Worm (Caenorhabditis elegans): Measurements from ENCODE around the gene tmed-4.

The tmed-4 gene

ce11 chrV:19987684-19988083, 38.8 kb upstream of the tmed-4 start, which contains the start of gene sri-67:
sri-67 (plus strand) TSS chrV:19987984.
- no peak for TF ChIP-seq cey-2 (tag; optimal IDR thresholded peaks at IDR 0.05; ENCODE audit: borderline replicate concordance, insufficient read depth)
- TF ChIP-seq tra-1 (GFP tag; IDR thresholded peaks at IDR 0.05) = no peak
- no peak for TF ChIP-seq duxl-1 (tag; optimal IDR thresholded peaks at IDR 0.05; ENCODE audit: poor library complexity)
- no peak for TF ChIP-seq dmd-6 (GFP tag; IDR thresholded peaks at IDR 0.05)
- TF ChIP-seq dmd-8 (GFP tag; IDR thresholded peaks at IDR 0.05) = no peak
- no peak for TF ChIP-seq F44E2.7 (GFP tag; IDR thresholded peaks at IDR 0.05)
- no peak for TF ChIP-seq pqm-1 (tag; optimal IDR thresholded peaks at IDR 0.05)

- TF ChIP-seq egl-43 (GFP tag; IDR thresholded peaks at IDR 0.05) = 0 out of 2 replicates have a peak, but pooled peaks have one; percentile 18
- peak; percentile 33 for TF ChIP-seq set-16 (GFP tag; IDR thresholded peaks at IDR 0.05)
- TF ChIP-seq nhr-6 (tag; optimal IDR thresholded peaks at IDR 0.05) = no peak
Observed at ce11 chrV:19986788-19987187, 37.9 kb upstream of the tmed-4 start.

- TF ChIP-seq aha-1 (tag) (peak; percentile 42), ceh-44 (GFP tag; IDR thresholded peaks at IDR 0.05) (no peak)
Observed at ce11 chrV:19986213-19986612, 37.3 kb upstream of the tmed-4 start, which contains the start of gene clec-260. clec-260 (minus strand) TSS chrV:19986313.

- no peak for TF ChIP-seq nhr-11 (tag; optimal IDR thresholded peaks at IDR 0.05)
- TF ChIP-seq nhr-10 (tag; optimal IDR thresholded peaks at IDR 0.05) = no peak
- peak; percentile 16 for TF ChIP-seq nhr-77 (tag; optimal IDR thresholded peaks at IDR 0.05)
- no peak for TF ChIP-seq lin-1 (GFP tag; IDR thresholded peaks at IDR 0.05)
- peak; percentile 56 for TF ChIP-seq dve-1 (tag; optimal IDR thresholded peaks at IDR 0.05; ENCODE audit: insufficient read depth)
- no peak for TF ChIP-seq lin-15B (tag; optimal IDR thresholded peaks at IDR 0.05)
- TF ChIP-seq sdz-12 (GFP tag; optimal IDR thresholded peaks at IDR 0.05) = no peak
- TF ChIP-seq pqm-1 (tag; optimal IDR thresholded peaks at IDR 0.05) = peak; percentile 87
- no peak for TF ChIP-seq Y105C5A.15 (GFP tag; IDR thresholded peaks at IDR 0.05)
- TF ChIP-seq aha-1 (tag) = peak; percentile 61
- TF ChIP-seq php-3 (GFP tag; IDR thresholded peaks at IDR 0.05) = peak; percentile 90; the same call in 1 of the 2 replicates
- TF ChIP-seq hlh-11 (tag; optimal IDR thresholded peaks at IDR 0.05) = peak; percentile 38
- no peak for TF ChIP-seq tra-1 (GFP tag; IDR thresholded peaks at IDR 0.05)
- TF ChIP-seq nhr-111 (GFP tag; optimal IDR thresholded peaks at IDR 0.05) = no peak
- TF ChIP-seq daf-16 (GFP tag; optimal IDR thresholded peaks at IDR 0.05) = no peak
- peak; percentile 68 for TF ChIP-seq daf-16 (tag; optimal IDR thresholded peaks at IDR 0.05)
- peak; percentile 82 for TF ChIP-seq nhr-28 (tag; optimal IDR thresholded peaks at IDR 0.05)
- no peak for TF ChIP-seq nhr-6 (tag; optimal IDR thresholded peaks at IDR 0.05)
Observed at ce11 chrV:19981832-19982462, 33.1 kb upstream of the tmed-4 start, which contains the start of gene Y60A3A.24. Y60A3A.24 (minus strand) TSS chrV:19981882.

ce11 chrV:19978220-19978619, 29.3 kb upstream of the tmed-4 start, which contains the start of gene srh-183:
srh-183 (minus strand) TSS chrV:19978320.
- TF ChIP-seq ztf-7 (tag; optimal IDR thresholded peaks at IDR 0.05) (no peak), lin-15B (tag; optimal IDR thresholded peaks at IDR 0.05) (no peak), daf-12 (tag; optimal IDR thresholded peaks at IDR 0.05) (no peak), cey-2 (tag; optimal IDR thresholded peaks at IDR 0.05; ENCODE audit: borderline replicate concordance, insufficient read depth) (no peak), hmg-1.1 (GFP tag; IDR thresholded peaks at IDR 0.05) (no peak), php-3 (GFP tag; IDR thresholded peaks at IDR 0.05) (no peak), Y48G9A.11 (GFP tag; IDR thresholded peaks at IDR 0.05) (no peak), nhr-76 (tag; optimal IDR thresholded peaks at IDR 0.05) (no peak)

- TF ChIP-seq unc-62 (GFP tag; optimal IDR thresholded peaks at IDR 0.05 in 1 of 2) (peak in 1 of 2 experiments; percentile 35), unc-62 (tag; optimal IDR thresholded peaks at IDR 0.05) (no peak), mdt-29 (GFP tag; IDR thresholded peaks at IDR 0.05) (no peak), nhr-41 (GFP tag; IDR thresholded peaks at IDR 0.05) (no peak), ztf-7 (tag; optimal IDR thresholded peaks at IDR 0.05) (no peak), attf-4 (tag; optimal IDR thresholded peaks at IDR 0.05) (no peak), php-3 (GFP tag; IDR thresholded peaks at IDR 0.05) (no peak), nhr-6 (tag; optimal IDR thresholded peaks at IDR 0.05) (no peak)
Observed at ce11 chrV:19972984-19973383, 24.1 kb upstream of the tmed-4 start, which contains the start of gene srh-173. srh-173 (plus strand) TSS chrV:19973284.
